Fruit fly (Drosophila melanogaster) S2 (cell line): Measurements from ENCODE around the gene CG15330.

Experiments
- CG8478 ChIP-seq: fragments of >200 bp; optimal IDR thresholded peaks from 2 replicates; lab custom pipeline; 2018
- CTCF ChIP-seq, 2 experiments: fragments of >200 bp; optimal IDR thresholded peaks; 2 replicates each; lab custom pipeline; 2018

DNA sequence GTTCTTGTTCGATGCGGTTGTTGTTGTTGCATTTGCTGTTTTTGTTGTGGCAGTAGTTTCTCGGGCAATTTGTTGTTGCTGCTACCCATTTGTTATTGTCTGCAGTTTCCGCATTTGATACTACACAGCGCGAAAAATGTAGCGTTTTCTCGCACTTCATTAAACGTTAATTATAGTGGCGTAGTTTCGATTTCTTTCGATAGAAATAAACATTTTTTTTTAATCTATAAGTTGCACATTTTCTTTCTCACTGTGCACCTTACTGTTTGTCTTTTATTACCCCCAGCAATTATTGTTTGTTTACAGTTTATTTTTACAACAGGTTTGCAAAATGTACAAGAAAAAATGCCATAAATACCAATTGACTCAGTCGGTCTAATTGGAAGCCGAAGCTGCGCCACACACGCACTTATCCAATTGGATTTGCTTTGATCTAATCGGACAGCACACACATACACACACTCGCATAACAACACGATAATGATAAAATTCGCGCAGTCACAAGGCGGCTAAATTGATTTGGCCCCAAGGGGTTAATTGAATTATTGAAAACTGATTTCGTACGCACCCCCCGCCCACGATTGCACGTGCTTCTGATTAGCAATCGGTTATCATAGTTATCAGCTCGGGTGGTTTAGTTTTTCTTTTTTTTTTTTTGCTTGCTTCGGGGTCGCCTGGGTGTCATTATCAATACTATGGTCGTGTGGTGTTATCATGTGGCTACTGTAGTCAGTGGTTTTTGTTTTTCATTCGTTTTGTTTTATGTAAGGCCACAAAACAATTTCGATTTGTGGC is 10.1 kb downstream of the CG15330 start:
- TF ChIP-seq CTCF (optimal IDR thresholded peaks at IDR 0.05; lab: Kevin White, UChicago), result no peak
- TF ChIP-seq CG8478, result no peak
